Worm (Caenorhabditis elegans) whole organism, young adult: Measurements from ENCODE around the gene mdt-21.

Experiments
- D2030.7 ChIP-seq: fragments of 200-800 bp; sonication (Bioruptor generic); IDR thresholded peaks from 2 replicates; pipeline ENCODE4 v1.3.6; 2022; ENCODE audit warnings: missing genetic modification reagents, missing genetic modification characterization, missing compliant biosample characterization
- F23B12.7 ChIP-seq: sonication (generic microtip); optimal IDR thresholded peaks from 2 replicates; lab custom pipeline; 2017; ENCODE audit warnings: missing genetic modification characterization, mild to moderate bottlenecking, missing compliant biosample characterization, antibody characterized with exemption, moderate library complexity; ENCODE audit not compliant: insufficient read depth
- F33H1.4 ChIP-seq: fragments of 200-800 bp; sonication (Bioruptor generic); IDR thresholded peaks from 2 replicates; pipeline ENCODE4 v1.3.6; 2022; ENCODE audit warnings: missing genetic modification reagents, missing genetic modification characterization, missing compliant biosample characterization
- F39B2.1 ChIP-seq: fragments of 200-800 bp; sonication (Bioruptor generic); IDR thresholded peaks from 2 replicates; pipeline ENCODE4 v1.3.6; 2022; ENCODE audit warnings: missing genetic modification reagents, missing genetic modification characterization, missing compliant biosample characterization
- F52B5.7 ChIP-seq: sonication (generic microtip); optimal IDR thresholded peaks from 2 replicates; lab custom pipeline; 2016; ENCODE audit warnings: mild to moderate bottlenecking, missing genetic modification characterization, missing compliant biosample characterization
- F57C9.4 ChIP-seq: sonication (generic microtip); optimal IDR thresholded peaks from 2 replicates; lab custom pipeline; 2017; ENCODE audit warnings: mild to moderate bottlenecking, missing genetic modification characterization, missing compliant biosample characterization
- Y53F4B.3 ChIP-seq: fragments of 200-800 bp; sonication (Bioruptor generic); IDR thresholded peaks from 2 replicates; pipeline ENCODE4 v1.3.6; 2022; ENCODE audit warnings: missing genetic modification reagents, missing genetic modification characterization, missing compliant biosample characterization
- Y79H2A.3 ChIP-seq: fragments of 200-800 bp; sonication (Bioruptor generic); conservative IDR thresholded peaks from 2 replicates; pipeline ENCODE4 v1.3.6; 2022; ENCODE audit warnings: missing genetic modification reagents, missing genetic modification characterization, missing compliant biosample characterization
- Y95B8A.8 ChIP-seq: fragments of 200-800 bp; sonication (Bioruptor generic); IDR thresholded peaks from 2 replicates; pipeline ENCODE4 v1.3.6; 2022; ENCODE audit warnings: missing genetic modification reagents, missing genetic modification characterization, missing compliant biosample characterization
- ZK185.1 ChIP-seq: sonication (generic microtip); optimal IDR thresholded peaks from 2 replicates; lab custom pipeline; 2016; ENCODE audit warnings: mild to moderate bottlenecking, missing genetic modification characterization, missing compliant biosample characterization; ENCODE audit not compliant: poor library complexity, severe bottlenecking
- aptf-2 ChIP-seq: fragments of 200-800 bp; sonication (Bioruptor generic); conservative IDR thresholded peaks from 2 replicates; pipeline ENCODE4 v1.3.6; 2022; ENCODE audit warnings: missing genetic modification reagents, missing genetic modification characterization, missing compliant biosample characterization
- athp-1 ChIP-seq: sonication (generic microtip); optimal IDR thresholded peaks from 2 replicates; lab custom pipeline; 2017; ENCODE audit warnings: mild to moderate bottlenecking, missing genetic modification characterization, missing compliant biosample characterization
- ccch-3 ChIP-seq: fragments of 200-800 bp; sonication (Bioruptor generic); optimal IDR thresholded peaks from 2 replicates; lab custom pipeline; 2018; ENCODE audit warnings: mild to moderate bottlenecking, missing genetic modification characterization, missing compliant biosample characterization
- cebp-1 ChIP-seq, 2 experiments: fragments of 200-800 bp in 1 of 2; sonication (Bioruptor generic) in 1 of 2; sonication (generic microtip) in 1 of 2; IDR thresholded peaks in 1 of 2; optimal IDR thresholded peaks in 1 of 2; 2 replicates each; pipeline versions ENCODE4 v1.3.6 to Lab custom; 2017 to 2022; ENCODE audit warnings: missing compliant biosample characterization in 2 of 2, missing genetic modification characterization in 2 of 2, mild to moderate bottlenecking in 1 of 2, missing genetic modification reagents in 1 of 2, moderate library complexity in 1 of 2
- ceh-100 ChIP-seq: fragments of 200-800 bp; sonication (Bioruptor generic); IDR thresholded peaks from 2 replicates; pipeline ENCODE4 v1.3.6; 2022; ENCODE audit warnings: missing genetic modification reagents, missing genetic modification characterization, missing compliant biosample characterization
- ceh-27 ChIP-seq: fragments of 200-800 bp; sonication (Bioruptor generic); optimal IDR thresholded peaks from 2 replicates; lab custom pipeline; 2018; ENCODE audit warnings: mild to moderate bottlenecking, missing genetic modification characterization, moderate library complexity, missing compliant biosample characterization
- dox-1 ChIP-seq: fragments of 200-800 bp; sonication (Bioruptor generic); IDR thresholded peaks from 2 replicates; pipeline ENCODE4 v1.3.6; 2022; ENCODE audit warnings: missing genetic modification reagents, missing genetic modification characterization, missing compliant biosample characterization
- dpff-1 ChIP-seq: sonication (generic microtip); optimal IDR thresholded peaks from 2 replicates; lab custom pipeline; 2017; ENCODE audit warnings: mild to moderate bottlenecking, missing genetic modification characterization, missing compliant biosample characterization
- efl-1 ChIP-seq: fragments of 150-350 bp; optimal IDR thresholded peaks from 2 replicates; lab custom pipeline; 2014; ENCODE audit warnings: missing biosample characterization, missing genetic modification reagents, missing genetic modification characterization
- egl-18 ChIP-seq: fragments of 200-800 bp; sonication (Bioruptor generic); IDR thresholded peaks from 2 replicates; pipeline ENCODE4 v1.3.6; 2022; ENCODE audit warnings: missing genetic modification reagents, missing genetic modification characterization, missing compliant biosample characterization
- hlh-26 ChIP-seq: fragments of 200-800 bp; sonication (Bioruptor generic); conservative IDR thresholded peaks from 2 replicates; pipeline ENCODE4 v1.3.6; 2022; ENCODE audit warnings: missing genetic modification reagents, missing genetic modification characterization, missing compliant biosample characterization
- hmg-1.2 ChIP-seq: fragments of 200-800 bp; sonication (Bioruptor generic); IDR thresholded peaks from 2 replicates; pipeline ENCODE4 v1.3.6; 2022; ENCODE audit warnings: missing genetic modification reagents, missing genetic modification characterization, missing compliant biosample characterization
- let-607 ChIP-seq, 2 experiments: fragments of 200-800 bp in 1 of 2; sonication (Bioruptor generic) in 1 of 2; sonication (generic microtip) in 1 of 2; optimal IDR thresholded peaks; 2 replicates each; lab custom pipeline; 2016 to 2018; ENCODE audit warnings: mild to moderate bottlenecking in 2 of 2, missing compliant biosample characterization in 2 of 2, missing genetic modification characterization in 2 of 2, moderate library complexity in 2 of 2, missing genotype in 1 of 2
- lin-26 ChIP-seq: fragments of 200-800 bp; sonication (Bioruptor generic); IDR thresholded peaks from 2 replicates; pipeline ENCODE4 v1.3.6; 2022; ENCODE audit warnings: missing genetic modification reagents, missing genetic modification characterization, missing compliant biosample characterization
- lin-35 ChIP-seq, 3 experiments: fragments of 150-350 bp in 2 of 3; sonication (generic microtip) in 1 of 3; optimal IDR thresholded peaks; 2 replicates each; lab custom pipeline; 2014 to 2018; ENCODE audit warnings: missing biosample characterization in 3 of 3, missing genetic modification characterization in 3 of 3, missing genetic modification reagents in 3 of 3
- lin-54 ChIP-seq: fragments of 200-800 bp; sonication (Bioruptor generic); optimal IDR thresholded peaks from 2 replicates; lab custom pipeline; 2018; ENCODE audit warnings: mild to moderate bottlenecking, missing genetic modification characterization, missing compliant biosample characterization
- lir-1 ChIP-seq: fragments of 200-800 bp; sonication (Bioruptor generic); conservative IDR thresholded peaks from 2 replicates; pipeline ENCODE4 v1.3.6; 2022; ENCODE audit warnings: missing genetic modification reagents, missing genetic modification characterization, missing compliant biosample characterization
- lsl-1 ChIP-seq: fragments of 200-800 bp; sonication (Bioruptor generic); optimal IDR thresholded peaks from 2 replicates; lab custom pipeline; 2018; ENCODE audit warnings: mild to moderate bottlenecking, missing genetic modification characterization, moderate library complexity, missing compliant biosample characterization
- madf-6 ChIP-seq: fragments of 200-800 bp; sonication (Bioruptor generic); IDR thresholded peaks from 2 replicates; pipeline ENCODE4 v1.3.6; 2022; ENCODE audit warnings: missing genetic modification reagents, missing genetic modification characterization, missing compliant biosample characterization
- mcd-1 ChIP-seq: fragments of 200-800 bp; sonication (Bioruptor generic); IDR thresholded peaks from 2 replicates; pipeline ENCODE4 v1.3.6; 2022; ENCODE audit warnings: missing genetic modification reagents, missing genetic modification characterization, missing compliant biosample characterization
- mel-28 ChIP-seq: sonication (generic microtip); optimal IDR thresholded peaks from 2 replicates; lab custom pipeline; 2016; ENCODE audit warnings: borderline replicate concordance, mild to moderate bottlenecking, missing genetic modification characterization, missing compliant biosample characterization
- nfya-1 ChIP-seq: sonication (generic microtip); optimal IDR thresholded peaks from 2 replicates; lab custom pipeline; 2017; ENCODE audit warnings: antibody characterized with exemption, missing compliant biosample characterization, missing genetic modification characterization, borderline replicate concordance; ENCODE audit not compliant: insufficient read depth
- nfyb-1 ChIP-seq: fragments of 200-800 bp; sonication (Bioruptor generic); IDR thresholded peaks from 2 replicates; pipeline ENCODE4 v1.3.6; 2022; ENCODE audit warnings: missing genetic modification reagents, missing genetic modification characterization, missing compliant biosample characterization
- nhr-120 ChIP-seq: fragments of 200-800 bp; sonication (Bioruptor generic); IDR thresholded peaks from 2 replicates; pipeline ENCODE4 v1.3.6; 2022; ENCODE audit warnings: missing genetic modification characterization, missing compliant biosample characterization
- pbrm-1 ChIP-seq: fragments of 200-800 bp; sonication (Bioruptor generic); IDR thresholded peaks from 2 replicates; pipeline ENCODE4 v1.3.6; 2022; ENCODE audit warnings: missing genetic modification reagents, missing genetic modification characterization, missing compliant biosample characterization
- rcor-1 ChIP-seq: fragments of 200-800 bp; sonication (Bioruptor generic); IDR thresholded peaks from 2 replicates; pipeline ENCODE4 v1.3.6; 2022; ENCODE audit warnings: missing genetic modification reagents, missing genetic modification characterization, missing compliant biosample characterization
- sdz-38 ChIP-seq: sonication (generic microtip); optimal IDR thresholded peaks from 2 replicates; lab custom pipeline; 2016; ENCODE audit warnings: missing genotype, missing genetic modification characterization, missing compliant biosample characterization
- snpc-1.3 ChIP-seq: sonication (generic microtip); optimal IDR thresholded peaks from 2 replicates; lab custom pipeline; 2017; ENCODE audit warnings: missing genetic modification characterization, mild to moderate bottlenecking, missing compliant biosample characterization, antibody characterized with exemption, moderate library complexity, missing genotype, missing genetic modification reagents; ENCODE audit not compliant: insufficient read depth
- snpc-4 ChIP-seq, 5 experiments: fragments of 150-350 bp in 1 of 5; sonication (generic microtip) in 4 of 5; optimal IDR thresholded peaks; 2 replicates each; lab custom pipeline; 2014 to 2018; ENCODE audit warnings: missing genetic modification characterization in 5 of 5, missing biosample characterization in 3 of 5, antibody characterized with exemption in 2 of 5, mild to moderate bottlenecking in 2 of 5, missing compliant biosample characterization in 2 of 5, missing genotype in 2 of 5, moderate library complexity in 2 of 5, missing genetic modification reagents in 1 of 5
- somi-1 ChIP-seq: fragments of 200-800 bp; sonication (Bioruptor generic); optimal IDR thresholded peaks from 2 replicates; lab custom pipeline; 2018; ENCODE audit warnings: mild to moderate bottlenecking, missing genetic modification characterization, missing compliant biosample characterization
- tbp1 ChIP-seq: fragments of 200-800 bp; sonication (Bioruptor generic); optimal IDR thresholded peaks from 2 replicates; lab custom pipeline; 2018; ENCODE audit warnings: mild to moderate bottlenecking, missing genetic modification characterization, missing compliant biosample characterization
- zfh-2 ChIP-seq: fragments of 200-800 bp; sonication (Bioruptor generic); conservative IDR thresholded peaks from 2 replicates; pipeline ENCODE4 v1.3.6; 2022; ENCODE audit warnings: missing genetic modification reagents, missing genetic modification characterization, missing compliant biosample characterization
- ztf-18 ChIP-seq: sonication (generic microtip); optimal IDR thresholded peaks from 2 replicates; lab custom pipeline; 2016; ENCODE audit warnings: missing genotype, mild to moderate bottlenecking, missing genetic modification characterization, missing compliant biosample characterization

mdt-21 gene

ce11 chrIII:11824580-11824979 lies 47.2 kb downstream of the mdt-21 start (continued):
- TF ChIP-seq dpff-1 (no peak), ccch-3 (no peak), F33H1.4 (GFP tag; lab: Robert Waterston, UW) (no peak), sdz-38 (tag; lab: Kevin White, UChicago) (no peak), lir-1 (GFP tag; lab: Robert Waterston, UW) (no peak), F57C9.4 (tag; lab: Kevin White, UChicago) (no peak), tbp1 (no peak), Y53F4B.3 (GFP tag; lab: Robert Waterston, UW) (no peak), mel-28 (tag; lab: Kevin White, UChicago) (no peak), cebp-1 (GFP tag; IDR thresholded peaks at IDR 0.05; lab: Robert Waterston, UW) (no peak), cebp-1 (tag; optimal IDR thresholded peaks at IDR 0.05; lab: Kevin White, UChicago) (no peak), mcd-1 (GFP tag; lab: Robert Waterston, UW) (peak; percentile 24; the same call in 1 of the 2 replicates), hlh-26 (no peak), lin-35 (GFP tag; optimal IDR thresholded peaks at IDR 0.05; lab: Kevin White, UChicago) (no peak), hmg-1.2 (GFP tag; lab: Robert Waterston, UW) (no peak), lin-26 (0 out of 2 replicates have a peak, but pooled peaks have one; percentile 53), ztf-18 (tag; lab: Kevin White, UChicago) (no peak), nhr-120 (GFP tag; lab: Robert Waterston, UW) (no peak)

ce11 chrIII:11825654-11826053 lies 48.2 kb downstream of the mdt-21 start:
- TF ChIP-seq let-607 (tag; optimal IDR thresholded peaks at IDR 0.05; lab: Kevin White, UChicago) (no peak), zfh-2 (GFP tag; lab: Robert Waterston, UW) (no peak), efl-1 (GFP tag; lab: Kevin White, UChicago) (peak; percentile 63), snpc-4 (GFP tag; optimal IDR thresholded peaks at IDR 0.05; lab: Kevin White, UChicago) (no peak), snpc-4 (tag; optimal IDR thresholded peaks at IDR 0.05; lab: Kevin White, UChicago) (peak in 2 of 4 experiments; percentile 22 to 67), somi-1 (GFP tag; lab: Kevin White, UChicago) (no peak), nhr-120 (GFP tag; lab: Robert Waterston, UW) (no peak), Y95B8A.8 (GFP tag; lab: Robert Waterston, UW) (no peak), dox-1 (peak; percentile 50; the same call in 1 of the 2 replicates), Y79H2A.3 (no peak), hmg-1.2 (GFP tag; lab: Robert Waterston, UW) (peak; percentile 22; the same call in 1 of the 2 replicates), nfya-1 (tag; lab: Kevin White, UChicago) (no peak), lsl-1 (peak; percentile 15), hlh-26 (no peak), lin-54 (GFP tag; lab: Kevin White, UChicago) (peak; percentile 55), madf-6 (GFP tag; lab: Robert Waterston, UW) (peak; percentile 53; the same call in 1 of the 2 replicates), aptf-2 (GFP tag; lab: Robert Waterston, UW) (no peak), ceh-27 (GFP tag; lab: Kevin White, UChicago) (peak; percentile 55), lin-35 (GFP tag; optimal IDR thresholded peaks at IDR 0.05; lab: Kevin White, UChicago) (no peak), pbrm-1 (GFP tag; lab: Robert Waterston, UW) (peak; percentile 33; the same call in 1 of the 2 replicates), D2030.7 (GFP tag; lab: Robert Waterston, UW) (no peak), ZK185.1 (no peak), snpc-1.3 (tag; lab: Kevin White, UChicago) (no peak), tbp1 (peak; percentile 46), F23B12.7 (tag; lab: Kevin White, UChicago) (peak; percentile 72), athp-1 (peak; percentile 78), cebp-1 (GFP tag; IDR thresholded peaks at IDR 0.05; lab: Robert Waterston, UW) (no peak; the same call in 1 of the 2 replicates), cebp-1 (tag; optimal IDR thresholded peaks at IDR 0.05; lab: Kevin White, UChicago) (peak; percentile 70), ccch-3 (no peak), nfyb-1 (GFP tag; lab: Robert Waterston, UW) (peak; percentile 31; the same call in 1 of the 2 replicates), rcor-1 (GFP tag; lab: Robert Waterston, UW) (peak; percentile 40; the same call in 1 of the 2 replicates), F52B5.7 (no peak), ceh-100 (GFP tag; lab: Robert Waterston, UW) (peak; percentile 70), F39B2.1 (no peak), egl-18 (0 out of 2 replicates have a peak, but pooled peaks have one; percentile 58)
